Worm (Caenorhabditis elegans) whole organism, L3 larva: ENCODE data around the gene rgs-10.

Experiments used
- ama-1 ChIP-seq: fragments of 150-350 bp; optimal IDR thresholded peaks from 2 replicates; lab custom pipeline; 2018
- ceh-28 ChIP-seq: fragments of 150-350 bp; optimal IDR thresholded peaks from 2 replicates; lab custom pipeline; 2014; ENCODE audit warnings: missing biosample characterization, missing genetic modification reagents, missing genetic modification characterization
- egl-27 ChIP-seq: sonication (generic microtip); optimal IDR thresholded peaks from 4 replicates; lab custom pipeline; 2017; ENCODE audit warnings: missing biosample characterization, missing genetic modification reagents, missing genetic modification characterization
- egl-5 ChIP-seq: fragments of 150-350 bp; optimal IDR thresholded peaks from 2 replicates; lab custom pipeline; 2017; ENCODE audit warnings: missing biosample characterization, missing genetic modification reagents, missing genetic modification characterization, inconsistent platforms
- elt-1 ChIP-seq: fragments of 150-350 bp; optimal IDR thresholded peaks from 2 replicates; lab custom pipeline; 2014; ENCODE audit warnings: missing biosample characterization, missing genetic modification characterization
- elt-2 ChIP-seq: sonication (generic microtip); optimal IDR thresholded peaks from 2 replicates; lab custom pipeline; 2016; ENCODE audit warnings: missing genetic modification reagents, mild to moderate bottlenecking, missing genetic modification characterization, missing compliant biosample characterization
- fkh-2 ChIP-seq: fragments of 150-350 bp; optimal IDR thresholded peaks from 2 replicates; lab custom pipeline; 2014; ENCODE audit warnings: missing biosample characterization, missing genetic modification reagents, missing genetic modification characterization
- fos-1 ChIP-seq: fragments of 150-350 bp; optimal IDR thresholded peaks from 2 replicates; lab custom pipeline; 2014; ENCODE audit warnings: missing biosample characterization, missing genetic modification characterization
- jun-1 ChIP-seq: fragments of 150-350 bp; optimal IDR thresholded peaks from 2 replicates; lab custom pipeline; 2014; ENCODE audit warnings: missing biosample characterization, missing genetic modification reagents, missing genetic modification characterization
- nhr-11 ChIP-seq: fragments of 150-350 bp; optimal IDR thresholded peaks from 2 replicates; lab custom pipeline; 2014; ENCODE audit warnings: missing biosample characterization, missing genetic modification characterization
- nhr-12 ChIP-seq: fragments of 150-350 bp; optimal IDR thresholded peaks from 2 replicates; lab custom pipeline; 2014; ENCODE audit warnings: missing biosample characterization, missing genetic modification characterization
- nhr-28 ChIP-seq: fragments of 150-350 bp; optimal IDR thresholded peaks from 2 replicates; lab custom pipeline; 2014; ENCODE audit warnings: missing biosample characterization, missing genetic modification characterization
- nhr-77 ChIP-seq: fragments of 150-350 bp; optimal IDR thresholded peaks from 2 replicates; lab custom pipeline; 2014; ENCODE audit warnings: missing biosample characterization, missing genetic modification characterization
- unc-39 ChIP-seq: sonication (generic microtip); optimal IDR thresholded peaks from 4 replicates; lab custom pipeline; 2017; ENCODE audit warnings: missing biosample characterization, missing genetic modification characterization

DNA sequence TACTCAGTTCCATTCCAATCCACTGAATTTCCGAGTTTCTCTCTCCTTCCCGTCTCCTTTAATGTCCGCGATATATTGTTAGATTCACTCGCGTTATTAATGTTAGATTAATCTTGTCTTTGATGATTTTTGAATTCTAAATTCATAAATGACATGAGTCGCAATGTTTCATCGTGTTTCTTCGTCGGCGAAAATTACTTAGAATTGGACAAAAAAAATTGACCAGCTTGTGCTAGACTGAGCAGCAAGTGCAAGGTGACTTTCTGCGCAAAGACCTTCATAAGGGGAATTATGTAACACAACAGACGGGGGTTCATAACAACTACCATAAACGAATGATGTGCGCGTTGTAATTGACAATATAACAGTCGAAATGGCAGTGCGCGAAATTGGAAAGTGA lies 4.2 kb upstream of the rgs-10 start:
- TF ChIP-seq nhr-77 (tag; lab: Kevin White, UChicago) (no peak), egl-27 (tag; lab: Kevin White, UChicago) (no peak), jun-1 (tag; lab: Kevin White, UChicago) (no peak), fkh-2 (tag; lab: Kevin White, UChicago) (no peak), nhr-11 (tag; lab: Kevin White, UChicago) (no peak), elt-1 (tag; lab: Kevin White, UChicago) (no peak), nhr-28 (tag; lab: Kevin White, UChicago) (no peak), elt-2 (tag; lab: Kevin White, UChicago) (no peak), nhr-12 (tag; lab: Kevin White, UChicago) (no peak), ama-1 (no peak), fos-1 (tag; lab: Kevin White, UChicago) (no peak), unc-39 (tag; lab: Kevin White, UChicago) (no peak), egl-5 (tag; lab: Kevin White, UChicago) (no peak), ceh-28 (tag; lab: Kevin White, UChicago) (no peak)
